Fruit fly (Drosophila melanogaster): ENCODE results near the gene SdicA.

Gene SdicA

dm6 chrX:20159679-20160140, 42.0 kb downstream of the SdicA start, which contains the start of gene Rab35:
Gene Rab35, minus strand, starts transcription at chrX:20159872.
- no peak for TF ChIP-seq Sin3A (optimal IDR thresholded peaks at IDR 0.05)
- TF ChIP-seq Myc (optimal IDR thresholded peaks at IDR 0.05) = no peak
- no peak for TF ChIP-seq insv (optimal IDR thresholded peaks at IDR 0.05)
- TF ChIP-seq psq (optimal IDR thresholded peaks at IDR 0.05) = no peak
- no peak for TF ChIP-seq h (optimal IDR thresholded peaks at IDR 0.05)
- TF ChIP-seq ttk (optimal IDR thresholded peaks at IDR 0.05) = no peak

dm6 chrX:20158943-20159385, 42.8 kb downstream of the SdicA start:
- TF ChIP-seq h (optimal IDR thresholded peaks at IDR 0.05) (no peak), ttk (optimal IDR thresholded peaks at IDR 0.05) (no peak)

- TF ChIP-seq Myc (optimal IDR thresholded peaks at IDR 0.05) = no peak
Observed at dm6 chrX:20158491-20158890, 43.2 kb downstream of the SdicA start.

- TF ChIP-seq ttk (optimal IDR thresholded peaks at IDR 0.05) = no peak
Observed at dm6 chrX:20155947-20156346, 45.8 kb downstream of the SdicA start.

dm6 chrX:20147693-20148174, 54.0 kb downstream of the SdicA start, which contains the start of gene aspr:
Gene aspr, plus strand, starts transcription at chrX:20148124.
- no peak for TF ChIP-seq Sin3A (optimal IDR thresholded peaks at IDR 0.05)
- no peak for TF ChIP-seq h (optimal IDR thresholded peaks at IDR 0.05)
- TF ChIP-seq ttk (optimal IDR thresholded peaks at IDR 0.05) = no peak
- no peak for TF ChIP-seq psq (optimal IDR thresholded peaks at IDR 0.05)
- no peak for TF ChIP-seq Myc (optimal IDR thresholded peaks at IDR 0.05)
- no peak for TF ChIP-seq insv (optimal IDR thresholded peaks at IDR 0.05)

All from Kc167 (cell line).